5 fruit fly cellular contexts compared by ENCODE assay signal in genomic region chr3L:17895815-17896275, dm6.
TF ChIP-seq lines count a peak whose summit lies in the region.

Tsp74F (minus strand) TSS chr3L:17895862.

- TF ChIP-seq CTCF in whole organism, embryonic (GFP tag; optimal IDR thresholded peaks at IDR 0.05; lab: Kevin White, UChicago), result no peak

TF ChIP-seq in whole organism, adult, 20 proteins besides CTCF, POLR2A, EP300 and RAD21:
- TF ChIP-seq CG7045 (GFP tag; optimal IDR thresholded peaks at IDR 0.05; lab: Kevin White, UChicago) (no peak), Hr96 (GFP tag; optimal IDR thresholded peaks at IDR 0.05; lab: Kevin White, UChicago) (no peak), pad (GFP tag; optimal IDR thresholded peaks at IDR 0.05; lab: Kevin White, UChicago) (peak; percentile 94), tj (GFP tag; optimal IDR thresholded peaks at IDR 0.05; lab: Kevin White, UChicago) (peak; percentile 99), CG7101 (tag; optimal IDR thresholded peaks at IDR 0.05; lab: Kevin White, UChicago) (no peak), CG11617 (GFP tag; optimal IDR thresholded peaks at IDR 0.05; lab: Kevin White, UChicago) (no peak), ovo (GFP tag; optimal IDR thresholded peaks at IDR 0.05; lab: Kevin White, UChicago) (no peak), kay (GFP tag; lab: Kevin White, UChicago; ENCODE audit: borderline replicate concordance) (no peak)
TF ChIP-seq in whole organism, adult: peak in this region for 2.

TF ChIP-seq in whole organism, embryonic, 481 proteins besides CTCF, POLR2A, EP300 and RAD21 (continues in another document):
- TF ChIP-seq chinmo (GFP tag; IDR thresholded peaks at IDR 0.05; lab: Robert Waterston, UW; ENCODE audit: partially characterized antibody) (peak; percentile 90; the same call in 3 of the 4 replicates), vvl (GFP tag; IDR thresholded peaks at IDR 0.05; lab: Robert Waterston, UW) (0 out of 2 replicates have a peak, but pooled peaks have one; percentile 54), onecut (GFP tag; IDR thresholded peaks at IDR 0.05; lab: Robert Waterston, UW) (no peak), salm (tag; optimal IDR thresholded peaks at IDR 0.05; lab: Kevin White, UChicago) (peak; percentile 16), br (optimal IDR thresholded peaks at IDR 0.05; lab: Kevin White, UChicago) (no peak), CG31441 (GFP tag; IDR thresholded peaks at IDR 0.05; lab: Robert Waterston, UW) (no peak), CG32767 (GFP tag; IDR thresholded peaks at IDR 0.05; lab: Robert Waterston, UW) (no peak), CG9876 (GFP tag; optimal IDR thresholded peaks at IDR 0.05; lab: Kevin White, UChicago) (no peak), Max (GFP tag; optimal IDR thresholded peaks at IDR 0.05; lab: Kevin White, UChicago) (no peak), ken (GFP tag; IDR thresholded peaks at IDR 0.05; lab: Robert Waterston, UW) (no peak), C15 (GFP tag; IDR thresholded peaks at IDR 0.05; lab: Robert Waterston, UW) (no peak), eve (GFP tag; optimal IDR thresholded peaks at IDR 0.05; lab: Kevin White, UChicago) (no peak), ac (GFP tag; optimal IDR thresholded peaks at IDR 0.05; lab: Kevin White, UChicago) (no peak), CG4360 (GFP tag; IDR thresholded peaks at IDR 0.05; lab: Robert Waterston, UW) (peak; percentile 70), H2.0 (GFP tag; IDR thresholded peaks at IDR 0.05; lab: Robert Waterston, UW) (no peak), Trl (optimal IDR thresholded peaks at IDR 0.05; lab: Kevin White, UChicago) (peak; percentile 36 to 54), Trl (GFP tag; optimal IDR thresholded peaks at IDR 0.05; lab: Kevin White, UChicago) (no peak), D19B (GFP tag; optimal IDR thresholded peaks at IDR 0.05; lab: Kevin White, UChicago) (no peak), CG9609 (GFP tag; optimal IDR thresholded peaks at IDR 0.05; lab: Kevin White, UChicago) (no peak), CG13287 (GFP tag; IDR thresholded peaks at IDR 0.05; lab: Robert Waterston, UW; ENCODE audit: partially characterized antibody) (0 out of 2 replicates have a peak, but pooled peaks have one; percentile 18), unpg (GFP tag; optimal IDR thresholded peaks at IDR 0.05; lab: Kevin White, UChicago) (no peak)

TF ChIP-seq in whole organism, prepupa, 60 proteins besides CTCF, POLR2A, EP300 and RAD21 (continues in another document):
- TF ChIP-seq fkh (GFP tag; optimal IDR thresholded peaks at IDR 0.05; lab: Kevin White, UChicago), result peak; percentile 88
- TF ChIP-seq net (GFP tag; optimal IDR thresholded peaks at IDR 0.05; lab: Kevin White, UChicago), result no peak
- no peak for TF ChIP-seq CG3032 (tag; optimal IDR thresholded peaks at IDR 0.05; lab: Kevin White, UChicago)
- TF ChIP-seq Eip78C (GFP tag; lab: Kevin White, UChicago), result peak; percentile 45
- peak; percentile 19; the same call in 1 of the 2 replicates for TF ChIP-seq CG15336 (GFP tag; IDR thresholded peaks at IDR 0.05; lab: Robert Waterston, UW)
- TF ChIP-seq CG6276 (GFP tag; optimal IDR thresholded peaks at IDR 0.05; lab: Kevin White, UChicago), result peak; percentile 10
- TF ChIP-seq Sox102F (GFP tag; optimal IDR thresholded peaks at IDR 0.05; lab: Kevin White, UChicago), result no peak
- TF ChIP-seq CG8119 (GFP tag; IDR thresholded peaks at IDR 0.05; lab: Robert Waterston, UW), result no peak; the same call in 2 of the 3 replicates
- no peak for TF ChIP-seq cyc (GFP tag; optimal IDR thresholded peaks at IDR 0.05; lab: Kevin White, UChicago)
- TF ChIP-seq CG9139 (GFP tag; optimal IDR thresholded peaks at IDR 0.05; lab: Kevin White, UChicago), result peak; percentile 37
- TF ChIP-seq Met (GFP tag; optimal IDR thresholded peaks at IDR 0.05; lab: Kevin White, UChicago), result no peak
- no peak for TF ChIP-seq CG11294 (GFP tag; IDR thresholded peaks at IDR 0.05; lab: Robert Waterston, UW)
- TF ChIP-seq CG4318 (GFP tag; optimal IDR thresholded peaks at IDR 0.05; lab: Kevin White, UChicago), result no peak
- TF ChIP-seq CG32006 (GFP tag; optimal IDR thresholded peaks at IDR 0.05; lab: Kevin White, UChicago), result no peak
- no peak for TF ChIP-seq CG10631 (GFP tag; optimal IDR thresholded peaks at IDR 0.05; lab: Kevin White, UChicago)
- TF ChIP-seq fd59A (GFP tag; optimal IDR thresholded peaks at IDR 0.05; lab: Kevin White, UChicago), result no peak
- TF ChIP-seq CG8319 (GFP tag; optimal IDR thresholded peaks at IDR 0.05; lab: Kevin White, UChicago), result no peak
- TF ChIP-seq CG34406 (GFP tag; optimal IDR thresholded peaks at IDR 0.05; lab: Kevin White, UChicago), result no peak
- no peak for TF ChIP-seq Ets96B (tag; optimal IDR thresholded peaks at IDR 0.05; lab: Kevin White, UChicago)
- no peak for TF ChIP-seq Sox15 (GFP tag; optimal IDR thresholded peaks at IDR 0.05; lab: Kevin White, UChicago)
- no peak; the same call in 2 of the 3 replicates for TF ChIP-seq eg (GFP tag; IDR thresholded peaks at IDR 0.05; lab: Robert Waterston, UW)
- no peak for TF ChIP-seq svp (GFP tag; lab: Kevin White, UChicago)
- TF ChIP-seq ss (GFP tag; optimal IDR thresholded peaks at IDR 0.05; lab: Kevin White, UChicago), result peak in 1 of 2 experiments; percentile 25

TF ChIP-seq in whole organism, pupa, 21 proteins besides CTCF, POLR2A, EP300 and RAD21:
- no peak for TF ChIP-seq CG32121 (GFP tag; IDR thresholded peaks at IDR 0.05; lab: Robert Waterston, UW)
- no peak for TF ChIP-seq CG8159 (tag; optimal IDR thresholded peaks at IDR 0.05; lab: Kevin White, UChicago)
- TF ChIP-seq Pif1B (GFP tag; optimal IDR thresholded peaks at IDR 0.05; lab: Kevin White, UChicago), result no peak
- TF ChIP-seq CG10348 (GFP tag; IDR thresholded peaks at IDR 0.05; lab: Robert Waterston, UW), result no peak
- TF ChIP-seq CG9948 (tag; optimal IDR thresholded peaks at IDR 0.05; lab: Kevin White, UChicago), result no peak
- no peak for TF ChIP-seq CG8301 (tag; optimal IDR thresholded peaks at IDR 0.05; lab: Kevin White, UChicago)
- TF ChIP-seq Pif1A (GFP tag; optimal IDR thresholded peaks at IDR 0.05; lab: Kevin White, UChicago), result no peak
- no peak for TF ChIP-seq Ets98B (GFP tag; IDR thresholded peaks at IDR 0.05; lab: Robert Waterston, UW)
- TF ChIP-seq CG15710 (tag; optimal IDR thresholded peaks at IDR 0.05; lab: Kevin White, UChicago), result no peak
- TF ChIP-seq CG34367 (tag; optimal IDR thresholded peaks at IDR 0.05; lab: Kevin White, UChicago), result no peak
- TF ChIP-seq fd96Ca (GFP tag; IDR thresholded peaks at IDR 0.05; lab: Robert Waterston, UW), result no peak; the same call in 2 of the 3 replicates
- TF ChIP-seq rn (GFP tag; IDR thresholded peaks at IDR 0.05; lab: Robert Waterston, UW), result no peak
- peak; percentile 15 for TF ChIP-seq EcR (GFP tag; optimal IDR thresholded peaks at IDR 0.05; lab: Kevin White, UChicago)
- TF ChIP-seq gl (tag; optimal IDR thresholded peaks at IDR 0.05; lab: Kevin White, UChicago), result no peak
- 0 out of 3 replicates have a peak, but pooled peaks have one; percentile 35 for TF ChIP-seq CG4496 (GFP tag; IDR thresholded peaks at IDR 0.05; lab: Robert Waterston, UW)

TF ChIP-seq in whole organism, wandering third instar larva, 38 proteins besides CTCF, POLR2A, EP300 and RAD21:
- TF ChIP-seq psq (GFP tag; optimal IDR thresholded peaks at IDR 0.05; lab: Kevin White, UChicago) (peak; percentile 56), dl (GFP tag; optimal IDR thresholded peaks at IDR 0.05; lab: Kevin White, UChicago; ENCODE audit: insufficient read depth in 1 of 2, partially characterized antibody in 2 of 2) (peak in 1 of 2 experiments; percentile 10), brk (GFP tag; optimal IDR thresholded peaks at IDR 0.05; lab: Kevin White, UChicago) (no peak), Dif (GFP tag; optimal IDR thresholded peaks at IDR 0.05; lab: Kevin White, UChicago; ENCODE audit: partially characterized antibody) (peak; percentile 30), Dfd (GFP tag; optimal IDR thresholded peaks at IDR 0.05; lab: Kevin White, UChicago) (no peak), Vsx2 (GFP tag; optimal IDR thresholded peaks at IDR 0.05; lab: Kevin White, UChicago; ENCODE audit: partially characterized antibody) (peak; percentile 59)
